Fruit fly (Drosophila melanogaster) whole organism: ENCODE results near the gene Cyp6d4.

Source experiments
- CG8478 ChIP-seq: fragments of >200 bp; optimal IDR thresholded peaks from 2 replicates; lab custom pipeline; 2018; ENCODE audit warnings: inconsistent platforms
- EcR ChIP-seq, 2 experiments: fragments of >200 bp; optimal IDR thresholded peaks; 2 replicates each; lab custom pipeline; 2017; ENCODE audit warnings: missing biosample characterization in 2 of 2, missing genetic modification characterization in 2 of 2, missing genetic modification reagents in 2 of 2
- pan ChIP-seq: fragments of >200 bp; optimal IDR thresholded peaks from 2 replicates; lab custom pipeline; 2017
- psq ChIP-seq: fragments of >200 bp; optimal IDR thresholded peaks from 2 replicates; lab custom pipeline; 2017
- usp ChIP-seq: fragments of >200 bp; optimal IDR thresholded peaks from 2 replicates; lab custom pipeline; 2017; ENCODE audit warnings: missing biosample characterization, missing genetic modification characterization, mixed read lengths

dm6 chr3R:22666449-22667283 lies 31.5 kb upstream of the Cyp6d4 start:
- TF ChIP-seq CG8478 (lab: Kevin White, UChicago), result no peak
- TF ChIP-seq pan, result no peak
- TF ChIP-seq psq, result no peak
- no peak for TF ChIP-seq usp (GFP tag; lab: Kevin White, UChicago)
- no peak for TF ChIP-seq EcR (GFP tag; optimal IDR thresholded peaks at IDR 0.05; lab: Kevin White, UChicago)
